Worm (Caenorhabditis elegans) whole organism, L1 larva: ENCODE results near the gene ZK643.5.

Experiments
- C04F5.9 ChIP-seq: sonication (generic microtip); optimal IDR thresholded peaks from 2 replicates; lab custom pipeline; 2016; ENCODE audit warnings: missing genetic modification characterization, missing compliant biosample characterization
- C34B4.2 ChIP-seq: sonication (generic microtip); optimal IDR thresholded peaks from 2 replicates; lab custom pipeline; 2017; ENCODE audit warnings: mild to moderate bottlenecking, missing genetic modification characterization, missing compliant biosample characterization
- F16B12.6 ChIP-seq: fragments of 150-350 bp; optimal IDR thresholded peaks from 2 replicates; lab custom pipeline; 2014; ENCODE audit warnings: missing biosample characterization, missing genetic modification characterization
- Y116A8C.19 ChIP-seq: sonication (generic microtip); optimal IDR thresholded peaks from 2 replicates; lab custom pipeline; 2016; ENCODE audit warnings: missing compliant biosample characterization, missing genetic modification characterization, borderline replicate concordance
- aha-1 ChIP-seq: fragments of 150-350 bp; optimal IDR thresholded peaks from 2 replicates; lab custom pipeline; 2014; ENCODE audit warnings: missing biosample characterization, missing genetic modification characterization
- ama-1 ChIP-seq: fragments of 150-350 bp; optimal IDR thresholded peaks from 2 replicates; lab custom pipeline; 2014
- blmp-1 ChIP-seq: fragments of 150-350 bp; optimal IDR thresholded peaks from 2 replicates; lab custom pipeline; 2014; ENCODE audit warnings: missing biosample characterization, missing genetic modification characterization
- ceh-8 ChIP-seq: fragments of 200-800 bp; sonication (Bioruptor generic); optimal IDR thresholded peaks from 2 replicates; lab custom pipeline; 2018; ENCODE audit warnings: mild to moderate bottlenecking, missing genetic modification characterization, moderate library complexity, missing compliant biosample characterization
- ces-1 ChIP-seq: fragments of 150-350 bp; optimal IDR thresholded peaks from 2 replicates; lab custom pipeline; 2014; ENCODE audit warnings: missing biosample characterization, missing genetic modification reagents, missing genetic modification characterization
- dpl-1 ChIP-seq, 3 experiments: fragments of 150-350 bp in 2 of 3; sonication (generic microtip) in 1 of 3; optimal IDR thresholded peaks; 2 replicates each; lab custom pipeline; 2014 to 2017; ENCODE audit warnings: missing biosample characterization in 3 of 3, missing genetic modification characterization in 3 of 3, missing genetic modification reagents in 3 of 3
- dsc-1 ChIP-seq: sonication (generic microtip); optimal IDR thresholded peaks from 2 replicates; lab custom pipeline; 2016; ENCODE audit warnings: mild to moderate bottlenecking, missing genetic modification characterization, missing compliant biosample characterization
- efl-1 ChIP-seq, 4 experiments: fragments of 150-350 bp; optimal IDR thresholded peaks in 3 of 4; peaks in 1 of 4; 1 replicate in 1 of 4; 2 replicates in 3 of 4; lab custom pipeline; 2014; ENCODE audit warnings: missing biosample characterization in 2 of 4, missing genetic modification characterization in 2 of 4, missing genetic modification reagents in 2 of 4
- egl-13 ChIP-seq: sonication (generic microtip); optimal IDR thresholded peaks from 2 replicates; lab custom pipeline; 2016; ENCODE audit warnings: missing genotype, missing genetic modification reagents, missing genetic modification characterization, missing compliant biosample characterization
- elt-3 ChIP-seq, 6 experiments: fragments of 150-350 bp in 1 of 6; sonication (generic microtip); optimal IDR thresholded peaks; 2 replicates each; lab custom pipeline; 2017 to 2018; ENCODE audit warnings: missing biosample characterization in 6 of 6, missing genetic modification characterization in 6 of 6, inconsistent platforms in 1 of 6
- ets-5 ChIP-seq: fragments of 200-800 bp; sonication (Bioruptor generic); IDR thresholded peaks from 2 replicates; pipeline ENCODE4 v1.3.6; 2022; ENCODE audit warnings: missing genetic modification characterization, missing compliant biosample characterization
- hlh-17 ChIP-seq: fragments of 200-800 bp; sonication (Bioruptor generic); optimal IDR thresholded peaks from 2 replicates; lab custom pipeline; 2018; ENCODE audit warnings: missing genetic modification characterization, mild to moderate bottlenecking, missing compliant biosample characterization, moderate library complexity, borderline replicate concordance
- hlh-4 ChIP-seq: sonication (generic microtip); optimal IDR thresholded peaks from 2 replicates; lab custom pipeline; 2016; ENCODE audit warnings: mild to moderate bottlenecking, missing genetic modification characterization, missing compliant biosample characterization
- jun-1 ChIP-seq: fragments of 150-350 bp; optimal IDR thresholded peaks from 2 replicates; lab custom pipeline; 2014; ENCODE audit warnings: missing biosample characterization, missing genetic modification reagents, missing genetic modification characterization
- lin-13 ChIP-seq: fragments of 150-350 bp; optimal IDR thresholded peaks from 2 replicates; lab custom pipeline; 2014; ENCODE audit warnings: missing biosample characterization, missing genetic modification reagents, missing genetic modification characterization
- lin-14 ChIP-seq: fragments of 200-800 bp; sonication (Bioruptor generic); optimal IDR thresholded peaks from 2 replicates; lab custom pipeline; 2018; ENCODE audit warnings: mild to moderate bottlenecking, missing genetic modification characterization, moderate library complexity, missing compliant biosample characterization
- lin-15B ChIP-seq: fragments of 150-350 bp; sonication (generic microtip); optimal IDR thresholded peaks from 3 replicates; lab custom pipeline; 2014; ENCODE audit warnings: missing biosample characterization, missing genetic modification characterization
- lin-35 ChIP-seq, 2 experiments: fragments of 150-350 bp; optimal IDR thresholded peaks; 2 replicates each; lab custom pipeline; 2014; ENCODE audit warnings: missing biosample characterization in 2 of 2, missing genetic modification characterization in 2 of 2, missing genetic modification reagents in 2 of 2
- lin-39 ChIP-seq: fragments of 150-350 bp; optimal IDR thresholded peaks from 2 replicates; lab custom pipeline; 2014; ENCODE audit warnings: missing biosample characterization, missing genetic modification reagents, missing genetic modification characterization
- lir-3 ChIP-seq: sonication (generic microtip); optimal IDR thresholded peaks from 2 replicates; lab custom pipeline; 2016; ENCODE audit warnings: mild to moderate bottlenecking, missing genetic modification characterization, moderate library complexity, missing compliant biosample characterization; ENCODE audit not compliant: poor library complexity
- lsy-2 ChIP-seq, 2 experiments: fragments of 150-350 bp; optimal IDR thresholded peaks; 2 replicates each; lab custom pipeline; 2014; ENCODE audit warnings: missing biosample characterization in 2 of 2, missing genetic modification characterization in 2 of 2
- mdl-1 ChIP-seq, 2 experiments: fragments of 150-350 bp; optimal IDR thresholded peaks; 2 replicates each; lab custom pipeline; 2014 to 2017; ENCODE audit warnings: missing biosample characterization in 2 of 2, missing genetic modification characterization in 2 of 2, inconsistent platforms in 1 of 2
- mef-2 ChIP-seq: fragments of 150-350 bp; optimal IDR thresholded peaks from 2 replicates; lab custom pipeline; 2014; ENCODE audit warnings: missing biosample characterization, missing genetic modification characterization
- nhr-12 ChIP-seq: sonication (generic microtip); optimal IDR thresholded peaks from 2 replicates; lab custom pipeline; 2017; ENCODE audit warnings: missing biosample characterization, missing genetic modification characterization
- nhr-19 ChIP-seq: fragments of 200-800 bp; sonication (Bioruptor generic); conservative IDR thresholded peaks from 2 replicates; pipeline ENCODE4 v1.3.6; 2022; ENCODE audit warnings: missing genetic modification characterization, missing compliant biosample characterization
- nhr-237 ChIP-seq: fragments of 150-350 bp; optimal IDR thresholded peaks from 2 replicates; lab custom pipeline; 2014; ENCODE audit warnings: missing biosample characterization, missing genetic modification characterization
- nhr-28 ChIP-seq: fragments of 150-350 bp; optimal IDR thresholded peaks from 2 replicates; lab custom pipeline; 2014; ENCODE audit warnings: missing biosample characterization, missing genetic modification characterization
- nhr-47 ChIP-seq: sonication (generic microtip); optimal IDR thresholded peaks from 2 replicates; lab custom pipeline; 2016; ENCODE audit warnings: mild to moderate bottlenecking, missing genetic modification characterization, moderate library complexity, missing compliant biosample characterization
- nhr-71 ChIP-seq: sonication (generic microtip); optimal IDR thresholded peaks from 2 replicates; lab custom pipeline; 2016; ENCODE audit warnings: mild to moderate bottlenecking, missing genetic modification characterization, moderate library complexity, missing compliant biosample characterization
- nhr-76 ChIP-seq: sonication (generic microtip); optimal IDR thresholded peaks from 2 replicates; lab custom pipeline; 2017; ENCODE audit warnings: missing biosample characterization, missing genetic modification characterization
- nhr-84 ChIP-seq: sonication (generic microtip); optimal IDR thresholded peaks from 2 replicates; lab custom pipeline; 2017; ENCODE audit warnings: missing biosample characterization, missing genetic modification characterization
- nhr-85 ChIP-seq: sonication (generic microtip); peaks from one replicate; lab custom pipeline; 2016; ENCODE audit warnings: missing genetic modification characterization, inconsistent platforms, missing compliant biosample characterization
- rnt-1 ChIP-seq: sonication (generic microtip); optimal IDR thresholded peaks from 2 replicates; lab custom pipeline; 2016; ENCODE audit warnings: mild to moderate bottlenecking, missing genetic modification characterization, moderate library complexity, missing compliant biosample characterization
- skn-1 ChIP-seq: fragments of 150-350 bp; optimal IDR thresholded peaks from 2 replicates; lab custom pipeline; 2014; ENCODE audit warnings: missing biosample characterization, missing genetic modification characterization
- snpc-4 ChIP-seq: fragments of 150-350 bp; optimal IDR thresholded peaks from 2 replicates; lab custom pipeline; 2014; ENCODE audit warnings: missing biosample characterization, missing genetic modification characterization
- snu-23 ChIP-seq: sonication (generic microtip); optimal IDR thresholded peaks from 2 replicates; lab custom pipeline; 2016; ENCODE audit warnings: missing genetic modification characterization, missing compliant biosample characterization
- sox-4 ChIP-seq: sonication (generic microtip); optimal IDR thresholded peaks from 2 replicates; lab custom pipeline; 2016; ENCODE audit warnings: missing genetic modification characterization, missing compliant biosample characterization
- sup-37 ChIP-seq: fragments of 200-800 bp; sonication (Bioruptor generic); optimal IDR thresholded peaks from 2 replicates; lab custom pipeline; 2018; ENCODE audit warnings: mild to moderate bottlenecking, missing genetic modification characterization, missing compliant biosample characterization
- tbx-2 ChIP-seq: sonication (generic microtip); optimal IDR thresholded peaks from 2 replicates; lab custom pipeline; 2016; ENCODE audit warnings: missing genetic modification characterization, missing compliant biosample characterization
- tlp-1 ChIP-seq: fragments of 150-350 bp; optimal IDR thresholded peaks from 2 replicates; lab custom pipeline; 2014; ENCODE audit warnings: missing biosample characterization, missing genetic modification characterization
- unc-130 ChIP-seq: fragments of 150-350 bp; optimal IDR thresholded peaks from 2 replicates; lab custom pipeline; 2017; ENCODE audit warnings: missing biosample characterization, missing genetic modification characterization, inconsistent platforms
- unc-62 ChIP-seq: fragments of 150-350 bp; optimal IDR thresholded peaks from 2 replicates; lab custom pipeline; 2014; ENCODE audit warnings: missing biosample characterization, missing genetic modification reagents, missing genetic modification characterization
- unc-86 ChIP-seq: sonication (generic microtip); optimal IDR thresholded peaks from 2 replicates; lab custom pipeline; 2016; ENCODE audit warnings: missing genetic modification characterization, missing compliant biosample characterization
- vab-15 ChIP-seq: sonication (generic microtip); optimal IDR thresholded peaks from 2 replicates; lab custom pipeline; 2017; ENCODE audit warnings: missing genotype, mild to moderate bottlenecking, missing genetic modification characterization, missing compliant biosample characterization
- zag-1 ChIP-seq: fragments of 150-350 bp; optimal IDR thresholded peaks from 2 replicates; lab custom pipeline; 2014; ENCODE audit warnings: missing biosample characterization, missing genetic modification characterization
- zip-4 ChIP-seq: fragments of 200-800 bp; sonication (Bioruptor generic); optimal IDR thresholded peaks from 2 replicates; lab custom pipeline; 2018; ENCODE audit warnings: mild to moderate bottlenecking, missing genetic modification characterization, moderate library complexity, missing compliant biosample characterization

ZK643.5 gene

DNA sequence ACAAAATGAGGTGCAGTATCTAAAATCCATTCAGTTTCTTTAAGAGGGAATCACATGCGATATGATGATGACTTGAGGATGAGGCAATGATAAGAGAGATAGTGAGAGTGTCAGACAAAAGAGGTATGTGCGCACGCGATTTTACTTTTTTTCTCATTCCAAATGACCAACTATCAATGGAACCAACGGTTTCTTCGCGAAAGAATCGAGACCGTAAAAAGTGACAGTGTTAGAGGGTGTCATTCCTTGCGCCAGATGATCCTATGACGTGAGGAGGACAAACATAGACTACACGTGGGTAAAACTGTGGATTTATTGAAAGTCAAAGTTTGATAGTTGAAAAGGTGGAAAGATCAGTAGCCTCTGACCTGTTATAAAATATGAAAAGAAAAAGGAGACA, 27.8 kb upstream of the ZK643.5 start (continued):
- TF ChIP-seq skn-1 (tag; lab: Kevin White, UChicago) = peak; percentile 23
- TF ChIP-seq nhr-47 (tag; lab: Kevin White, UChicago) = no peak
- TF ChIP-seq nhr-28 (tag; lab: Kevin White, UChicago) = no peak
- no peak for TF ChIP-seq mef-2 (tag; lab: Kevin White, UChicago)
- no peak for TF ChIP-seq nhr-76 (tag; lab: Kevin White, UChicago)
- TF ChIP-seq lir-3 = peak; percentile 40
- no peak for TF ChIP-seq tlp-1
- TF ChIP-seq mdl-1 (tag; optimal IDR thresholded peaks at IDR 0.05; lab: Kevin White, UChicago) = peak in 1 of 2 experiments; percentile 87
- TF ChIP-seq ets-5 (GFP tag; lab: Robert Waterston, UW) = no peak
- TF ChIP-seq elt-3 (tag; optimal IDR thresholded peaks at IDR 0.05; lab: Kevin White, UChicago) = peak; percentile 16 to 87 (median 75)
- TF ChIP-seq aha-1 (tag; lab: Kevin White, UChicago) = no peak
- TF ChIP-seq Y116A8C.19 (tag; lab: Kevin White, UChicago) = no peak
- TF ChIP-seq lin-14 = peak; percentile 58
- TF ChIP-seq efl-1 (optimal IDR thresholded peaks at IDR 0.05; lab: Kevin White, UChicago) = no peak
- peak in 1 of 2 experiments; percentile 91 for TF ChIP-seq efl-1 (GFP tag; optimal IDR thresholded peaks at IDR 0.05 in 1 of 2; lab: Kevin White, UChicago)
- TF ChIP-seq unc-62 (GFP tag; lab: Kevin White, UChicago) = no peak
- peak; percentile 36; the same call in 1 of the 2 replicates for TF ChIP-seq nhr-19 (GFP tag; lab: Robert Waterston, UW)
- no peak for TF ChIP-seq ces-1
- peak in 1 of 3 experiments; percentile 20 for TF ChIP-seq dpl-1 (GFP tag; optimal IDR thresholded peaks at IDR 0.05; lab: Kevin White, UChicago)
- TF ChIP-seq jun-1 (tag; lab: Kevin White, UChicago) = peak; percentile 5
- TF ChIP-seq C34B4.2 (tag; lab: Kevin White, UChicago) = no peak
- no peak for TF ChIP-seq zag-1 (tag; lab: Kevin White, UChicago)
- no peak for TF ChIP-seq unc-130

DNA sequence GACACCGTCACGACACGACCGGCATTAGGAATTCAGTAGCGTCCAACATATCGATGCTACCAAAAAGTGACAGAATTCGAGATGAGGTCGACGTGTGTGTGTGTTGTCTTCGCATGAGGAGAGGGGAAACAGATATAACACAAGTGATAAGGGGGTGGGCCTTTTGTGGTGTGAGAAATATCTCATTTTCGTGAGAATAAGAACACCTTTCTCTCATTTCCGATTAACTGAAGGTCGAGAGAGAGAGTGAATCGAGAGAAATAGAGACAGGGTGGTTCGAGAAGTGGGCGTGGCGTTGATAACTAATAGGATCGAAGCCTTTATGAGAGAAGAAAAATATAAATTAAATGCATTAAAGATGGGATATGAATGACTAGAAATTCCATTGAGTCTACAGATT, 27.1 kb upstream of the ZK643.5 start:
- TF ChIP-seq blmp-1 (tag; lab: Kevin White, UChicago) (peak; percentile 83), egl-13 (tag; lab: Kevin White, UChicago) (no peak), nhr-85 (tag; lab: Kevin White, UChicago) (no peak), nhr-237 (no peak), unc-86 (peak; percentile 52), snu-23 (GFP tag; lab: Kevin White, UChicago) (peak; percentile 33), ama-1 (lab: Kevin White, UChicago) (no peak), nhr-12 (tag; lab: Kevin White, UChicago) (no peak), lin-14 (peak; percentile 59), hlh-17 (GFP tag; lab: Kevin White, UChicago) (no peak), lsy-2 (tag; optimal IDR thresholded peaks at IDR 0.05; lab: Kevin White, UChicago) (no peak), snpc-4 (tag; lab: Kevin White, UChicago) (no peak), lin-13 (GFP tag; lab: Kevin White, UChicago) (no peak), lin-15B (tag; lab: Kevin White, UChicago) (no peak), lin-39 (tag; lab: Kevin White, UChicago) (no peak), unc-62 (GFP tag; lab: Kevin White, UChicago) (no peak), nhr-19 (GFP tag; lab: Robert Waterston, UW) (no peak), unc-130 (no peak), dsc-1 (tag; lab: Kevin White, UChicago) (peak; percentile 34), zip-4 (GFP tag; lab: Kevin White, UChicago) (no peak), jun-1 (tag; lab: Kevin White, UChicago) (no peak), ceh-8 (GFP tag; lab: Kevin White, UChicago) (no peak), F16B12.6 (no peak), Y116A8C.19 (tag; lab: Kevin White, UChicago) (no peak), sox-4 (tag; lab: Kevin White, UChicago) (no peak), nhr-71 (tag; lab: Kevin White, UChicago) (peak; percentile 29), nhr-84 (tag; lab: Kevin White, UChicago) (no peak), zag-1 (tag; lab: Kevin White, UChicago) (no peak), vab-15 (tag; lab: Kevin White, UChicago) (no peak), mef-2 (tag; lab: Kevin White, UChicago) (no peak), hlh-4 (tag; lab: Kevin White, UChicago) (no peak), lir-3 (no peak), ces-1 (no peak), rnt-1 (tag; lab: Kevin White, UChicago) (no peak), sup-37 (GFP tag; lab: Kevin White, UChicago) (no peak), nhr-28 (tag; lab: Kevin White, UChicago) (no peak), C04F5.9 (tag; lab: Kevin White, UChicago) (no peak), tbx-2 (tag; lab: Kevin White, UChicago) (no peak), lin-35 (GFP tag; optimal IDR thresholded peaks at IDR 0.05; lab: Kevin White, UChicago) (no peak)
